Fruit fly (Drosophila melanogaster): ENCODE results near the gene bru2.

bru2 gene

DNA sequence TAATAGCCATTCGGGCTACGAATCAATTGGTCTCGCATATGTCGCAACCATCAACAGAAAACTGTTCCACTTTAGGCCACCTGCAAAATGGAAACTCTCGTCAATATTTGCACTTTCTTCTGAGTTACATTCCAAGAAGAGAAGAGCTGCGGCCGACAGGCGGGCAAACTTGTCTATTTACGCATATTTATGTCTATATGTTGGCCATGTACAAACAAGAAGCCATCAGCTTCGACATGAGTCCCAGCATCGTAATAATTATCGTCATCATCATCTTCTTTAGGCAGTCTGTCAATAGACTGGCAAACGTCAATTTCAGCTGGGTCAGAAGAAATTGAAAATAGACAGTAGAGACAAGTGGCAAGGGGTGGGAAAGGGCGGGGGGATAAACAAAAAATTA lies 27.7 kb downstream of the bru2 start (continued):
- TF ChIP-seq fd3F (GFP tag; optimal IDR thresholded peaks at IDR 0.05) (peak; percentile 1), al (GFP tag; IDR thresholded peaks at IDR 0.05) (no peak), HmgZ (tag; optimal IDR thresholded peaks at IDR 0.05) (peak; percentile 43), ac (GFP tag; optimal IDR thresholded peaks at IDR 0.05) (peak; percentile 36), CG14710 (tag; optimal IDR thresholded peaks at IDR 0.05) (peak; percentile 70), exex (tag; optimal IDR thresholded peaks at IDR 0.05) (peak; percentile 20), CG2202 (tag; optimal IDR thresholded peaks at IDR 0.05) (peak; percentile 80), lola (GFP tag; optimal IDR thresholded peaks at IDR 0.05) (peak in 1 of 3 experiments; percentile 46), lmd (GFP tag; IDR thresholded peaks at IDR 0.05) (peak; percentile 28), CG30020 (tag; optimal IDR thresholded peaks at IDR 0.05) (peak; percentile 0), CG13296 (GFP tag; optimal IDR thresholded peaks at IDR 0.05) (peak; percentile 30), CG6254 (GFP tag; optimal IDR thresholded peaks at IDR 0.05) (peak; percentile 71), knrl (GFP tag; IDR thresholded peaks at IDR 0.05; ENCODE audit: partially characterized antibody) (no peak), CG6175 (GFP tag; IDR thresholded peaks at IDR 0.05) (0 out of 3 replicates have a peak, but pooled peaks have one; percentile 31), CG7987 (GFP tag; optimal IDR thresholded peaks at IDR 0.05) (peak; percentile 84), HLHmδ (GFP tag; optimal IDR thresholded peaks at IDR 0.05) (peak; percentile 59), Doc3 (GFP tag; IDR thresholded peaks at IDR 0.05; ENCODE audit: partially characterized antibody) (no peak), CG10366 (GFP tag; IDR thresholded peaks at IDR 0.05) (no peak; the same call in 1 of the 2 replicates), CG8944 (GFP tag; optimal IDR thresholded peaks at IDR 0.05) (peak; percentile 50), CG9876 (GFP tag; optimal IDR thresholded peaks at IDR 0.05) (peak; percentile 41), CG12942 (GFP tag; optimal IDR thresholded peaks at IDR 0.05) (peak; percentile 53), CG7357 (GFP tag; IDR thresholded peaks at IDR 0.05) (0 out of 3 replicates have a peak, but pooled peaks have one; percentile 29), Sry-δ (GFP tag; optimal IDR thresholded peaks at IDR 0.05) (peak; percentile 4), dmrt11E (tag; optimal IDR thresholded peaks at IDR 0.05) (peak; percentile 38), CG6689 (GFP tag; IDR thresholded peaks at IDR 0.05) (peak; percentile 25; the same call in 1 of the 2 replicates), CG6683 (GFP tag; optimal IDR thresholded peaks at IDR 0.05) (peak; percentile 37), CG4424 (GFP tag; optimal IDR thresholded peaks at IDR 0.05) (peak; percentile 28), CG1233 (GFP tag; optimal IDR thresholded peaks at IDR 0.05) (peak; percentile 61), twi (tag; optimal IDR thresholded peaks at IDR 0.05) (peak; percentile 29), dati (GFP tag; IDR thresholded peaks at IDR 0.05) (0 out of 2 replicates have a peak, but pooled peaks have one; percentile 22), tap (tag; optimal IDR thresholded peaks at IDR 0.05) (peak; percentile 60), slp2 (GFP tag; optimal IDR thresholded peaks at IDR 0.05) (peak; percentile 25), en (GFP tag; optimal IDR thresholded peaks at IDR 0.05) (peak; percentile 6), wek (GFP tag; optimal IDR thresholded peaks at IDR 0.05) (peak; percentile 84), CG17612 (GFP tag; IDR thresholded peaks at IDR 0.05) (0 out of 2 replicates have a peak, but pooled peaks have one; percentile 26), cas (GFP tag; IDR thresholded peaks at IDR 0.05) (no peak), NC2β (GFP tag; optimal IDR thresholded peaks at IDR 0.05) (peak; percentile 36), CG8765 (GFP tag; IDR thresholded peaks at IDR 0.05) (no peak), gfzf (GFP tag; optimal IDR thresholded peaks at IDR 0.05) (no peak), CG6854 (GFP tag; optimal IDR thresholded peaks at IDR 0.05) (peak; percentile 30), CG2875 (GFP tag; optimal IDR thresholded peaks at IDR 0.05) (peak; percentile 86), C15 (GFP tag; IDR thresholded peaks at IDR 0.05) (no peak), CG14014 (GFP tag; IDR thresholded peaks at IDR 0.05) (peak; percentile 69; the same call in 1 of the 2 replicates), H15 (GFP tag; IDR thresholded peaks at IDR 0.05) (0 out of 3 replicates have a peak, but pooled peaks have one; percentile 57), CG6765 (GFP tag; optimal IDR thresholded peaks at IDR 0.05) (peak; percentile 11), ken (GFP tag; IDR thresholded peaks at IDR 0.05) (peak; percentile 67; the same call in 2 of the 3 replicates), vnd (GFP tag; IDR thresholded peaks at IDR 0.05; ENCODE audit: partially characterized antibody) (no peak), CoRest (tag; optimal IDR thresholded peaks at IDR 0.05) (peak; percentile 48), esg (GFP tag; conservative IDR thresholded peaks at IDR 0.05) (no peak), CG1529 (GFP tag; optimal IDR thresholded peaks at IDR 0.05) (peak; percentile 81)

Data from whole organism, embryonic.